Fruit fly (Drosophila melanogaster) whole organism, embryonic: Measurements from ENCODE around the gene Tango1.

Experiments
- ATbp ChIP-seq: fragments of 200-800 bp; sonication (Bioruptor generic); optimal IDR thresholded peaks from 2 replicates; lab custom pipeline; 2017; ENCODE audit warnings: missing biosample characterization, mild to moderate bottlenecking, missing genetic modification characterization, missing genetic modification reagents
- Adf1 ChIP-seq: fragments of 200-800 bp; sonication (Bioruptor generic); IDR thresholded peaks from 2 replicates; pipeline ENCODE4 v1.3.6; 2022; ENCODE audit warnings: missing biosample characterization, missing genetic modification characterization
- CG12391 ChIP-seq: fragments of 200-800 bp; sonication (Bioruptor generic); optimal IDR thresholded peaks from 3 replicates; lab custom pipeline; 2018; ENCODE audit warnings: missing biosample characterization, mild to moderate bottlenecking, missing genetic modification characterization, moderate library complexity
- CG12744 ChIP-seq: fragments of 200-800 bp; sonication (Bioruptor generic); optimal IDR thresholded peaks from 2 replicates; lab custom pipeline; 2016; ENCODE audit warnings: missing biosample characterization, missing genetic modification characterization
- CG13296 ChIP-seq: fragments of 200-800 bp; sonication (Bioruptor generic); optimal IDR thresholded peaks from 3 replicates; lab custom pipeline; 2018; ENCODE audit warnings: missing biosample characterization, mild to moderate bottlenecking, missing genetic modification characterization
- CG16813 ChIP-seq: fragments of 200-800 bp; sonication (Bioruptor generic); IDR thresholded peaks from 3 replicates; pipeline ENCODE4 v1.3.6; 2022; ENCODE audit warnings: missing biosample characterization, missing genetic modification characterization; ENCODE audit not compliant: partially characterized antibody
- CG17186 ChIP-seq: fragments of 200-800 bp; sonication (Bioruptor generic); optimal IDR thresholded peaks from 3 replicates; lab custom pipeline; 2017; ENCODE audit warnings: missing biosample characterization, missing genetic modification reagents, missing genetic modification characterization
- CG1832 ChIP-seq: fragments of 200-800 bp; sonication (Bioruptor generic); optimal IDR thresholded peaks from 2 replicates; lab custom pipeline; 2017; ENCODE audit warnings: missing biosample characterization, mild to moderate bottlenecking, missing genetic modification characterization, inconsistent platforms
- CG18476 ChIP-seq: fragments of 200-800 bp; sonication (Bioruptor generic); optimal IDR thresholded peaks from 2 replicates; lab custom pipeline; 2016; ENCODE audit warnings: missing biosample characterization, mild to moderate bottlenecking, missing genetic modification characterization
- CG3163 ChIP-seq: fragments of 200-800 bp; sonication (Bioruptor generic); optimal IDR thresholded peaks from 3 replicates; lab custom pipeline; 2016; ENCODE audit warnings: missing biosample characterization, missing genetic modification characterization
- CG33213 ChIP-seq: fragments of 200-800 bp; sonication (Bioruptor generic); optimal IDR thresholded peaks from 3 replicates; lab custom pipeline; 2016; ENCODE audit warnings: missing biosample characterization, missing genetic modification characterization
- CG3726 ChIP-seq: fragments of 200-800 bp; sonication (Bioruptor generic); IDR thresholded peaks from 3 replicates; pipeline ENCODE4, ENCODE4 v1.3.6; 2022; ENCODE audit warnings: missing biosample characterization, missing genetic modification characterization
- CG6175 ChIP-seq: fragments of 200-800 bp; sonication (Bioruptor generic); IDR thresholded peaks from 3 replicates; pipeline ENCODE4 v1.3.6; 2022; ENCODE audit warnings: missing biosample characterization, missing genetic modification characterization
- CkIIα-i1 ChIP-seq: fragments of 200-800 bp; sonication (Bioruptor generic); IDR thresholded peaks from 2 replicates; pipeline ENCODE4 v1.3.6; 2022; ENCODE audit warnings: missing biosample characterization, missing genetic modification characterization
- Dbx ChIP-seq: fragments of 200-800 bp; sonication (Bioruptor generic); IDR thresholded peaks from 3 replicates; pipeline ENCODE4 v1.3.6; 2022; ENCODE audit warnings: missing biosample characterization, missing genetic modification characterization
- Fer2 ChIP-seq: fragments of 200-800 bp; sonication (Bioruptor generic); optimal IDR thresholded peaks from 2 replicates; lab custom pipeline; 2018; ENCODE audit warnings: missing biosample characterization, mild to moderate bottlenecking, missing genetic modification characterization, moderate library complexity
- HLHmδ ChIP-seq: fragments of 200-800 bp; sonication (Bioruptor generic); optimal IDR thresholded peaks from 2 replicates; lab custom pipeline; 2018; ENCODE audit warnings: missing biosample characterization, mild to moderate bottlenecking, missing genetic modification characterization, moderate library complexity
- Med ChIP-seq: fragments of 200-800 bp; sonication (Bioruptor generic); peaks from one replicate; lab custom pipeline; 2016; ENCODE audit warnings: missing biosample characterization, missing genetic modification characterization, mild to moderate bottlenecking, inconsistent platforms, moderate library complexity
- Mrtf ChIP-seq: fragments of 200-800 bp; sonication (Bioruptor generic); IDR thresholded peaks from 3 replicates; pipeline ENCODE4 v1.3.6; 2022; ENCODE audit warnings: missing biosample characterization, missing genetic modification characterization
- Neu2 ChIP-seq: fragments of 200-800 bp; sonication (Bioruptor generic); optimal IDR thresholded peaks from 3 replicates; lab custom pipeline; 2016; ENCODE audit warnings: missing biosample characterization, missing genetic modification characterization, borderline replicate concordance
- NfI ChIP-seq: fragments of 200-800 bp; sonication (Bioruptor generic); optimal IDR thresholded peaks from 3 replicates; lab custom pipeline; 2018; ENCODE audit warnings: missing biosample characterization, mild to moderate bottlenecking, missing genetic modification characterization, moderate library complexity
- Opbp ChIP-seq: fragments of 200-800 bp; sonication (Bioruptor generic); IDR thresholded peaks from 3 replicates; pipeline ENCODE4 v1.3.6; 2022; ENCODE audit warnings: missing biosample characterization, missing genetic modification characterization; ENCODE audit not compliant: partially characterized antibody
- Side ChIP-seq: fragments of 200-800 bp; sonication (Bioruptor generic); optimal IDR thresholded peaks from 2 replicates; lab custom pipeline; 2016; ENCODE audit warnings: missing biosample characterization, missing genetic modification characterization
- Sin3A ChIP-seq: fragments of >200 bp; optimal IDR thresholded peaks from 2 replicates; lab custom pipeline; 2018
- Sry-β ChIP-seq: fragments of 200-800 bp; sonication (Bioruptor generic); optimal IDR thresholded peaks from 2 replicates; lab custom pipeline; 2018; ENCODE audit warnings: missing biosample characterization, mild to moderate bottlenecking, missing genetic modification characterization, moderate library complexity
- Xrp1 ChIP-seq: fragments of 200-800 bp; sonication (Bioruptor generic); IDR thresholded peaks from 2 replicates; pipeline ENCODE4 v1.3.6; 2022; ENCODE audit warnings: missing biosample characterization, missing genetic modification characterization
- ase ChIP-seq: fragments of 200-800 bp; sonication (Bioruptor generic); IDR thresholded peaks from 3 replicates; pipeline ENCODE4 v1.3.6; 2022; ENCODE audit warnings: missing biosample characterization, missing genetic modification characterization
- bigmax ChIP-seq: fragments of 200-800 bp; sonication (Bioruptor generic); optimal IDR thresholded peaks from 2 replicates; lab custom pipeline; 2018; ENCODE audit warnings: missing biosample characterization, mild to moderate bottlenecking, missing genetic modification characterization
- cg ChIP-seq: fragments of 200-800 bp; sonication (Bioruptor generic); optimal IDR thresholded peaks from 3 replicates; lab custom pipeline; 2019; ENCODE audit warnings: missing biosample characterization, mild to moderate bottlenecking, missing genetic modification characterization, moderate library complexity
- emc ChIP-seq: fragments of 200-800 bp; sonication (Bioruptor generic); optimal IDR thresholded peaks from 2 replicates; lab custom pipeline; 2016; ENCODE audit warnings: missing biosample characterization, missing genetic modification characterization
- gce ChIP-seq: fragments of 200-800 bp; sonication (Bioruptor generic); IDR thresholded peaks from 3 replicates; pipeline ENCODE4 v1.3.6; 2022; ENCODE audit warnings: missing biosample characterization, missing genetic modification characterization
- gcm2 ChIP-seq: fragments of 200-800 bp; sonication (Bioruptor generic); optimal IDR thresholded peaks from 2 replicates; lab custom pipeline; 2016; ENCODE audit warnings: missing biosample characterization, missing genetic modification characterization
- mirr ChIP-seq: fragments of 200-800 bp; sonication (Bioruptor generic); optimal IDR thresholded peaks from 3 replicates; lab custom pipeline; 2018; ENCODE audit warnings: missing biosample characterization, mild to moderate bottlenecking, missing genetic modification characterization
- nau ChIP-seq: fragments of 200-800 bp; sonication (Bioruptor generic); optimal IDR thresholded peaks from 3 replicates; lab custom pipeline; 2017; ENCODE audit warnings: missing biosample characterization, mild to moderate bottlenecking, missing genetic modification characterization, missing genetic modification reagents
- org-1 ChIP-seq: fragments of 200-800 bp; sonication (Bioruptor generic); optimal IDR thresholded peaks from 2 replicates; lab custom pipeline; 2017; ENCODE audit warnings: missing biosample characterization, missing genetic modification characterization
- ro ChIP-seq: fragments of 200-800 bp; sonication (Bioruptor generic); IDR thresholded peaks from 2 replicates; pipeline ENCODE4 v1.3.6; 2022; ENCODE audit warnings: missing biosample characterization, missing genetic modification characterization
- shn ChIP-seq: fragments of 200-800 bp; sonication (Bioruptor generic); optimal IDR thresholded peaks from 3 replicates; lab custom pipeline; 2016; ENCODE audit warnings: missing biosample characterization, missing genetic modification characterization
- sna ChIP-seq: fragments of 200-800 bp; sonication (Bioruptor generic); IDR thresholded peaks from 2 replicates; pipeline ENCODE4 v1.3.6; 2022; ENCODE audit warnings: missing biosample characterization, missing genetic modification characterization; ENCODE audit not compliant: partially characterized antibody
- trem ChIP-seq: fragments of 200-800 bp; optimal IDR thresholded peaks from 3 replicates; lab custom pipeline; 2019; ENCODE audit warnings: missing biosample characterization, mild to moderate bottlenecking, missing genetic modification characterization, moderate library complexity
- wor ChIP-seq: fragments of 200-800 bp; sonication (Bioruptor generic); IDR thresholded peaks from 2 replicates; pipeline ENCODE4 v1.3.6; 2022; ENCODE audit warnings: missing biosample characterization, missing genetic modification characterization

The Tango1 gene

dm6 chr2L:6683992-6684882, 35.0 kb downstream of the Tango1 start, which contains the start of gene Nhe3 (continued):
- peak; percentile 37; the same call in 1 of the 2 replicates for TF ChIP-seq Adf1
- TF ChIP-seq mirr (GFP tag; lab: Kevin White, UChicago) = no peak
- peak; percentile 81 for TF ChIP-seq CG18476 (GFP tag; lab: Kevin White, UChicago)
- TF ChIP-seq ATbp (GFP tag; lab: Kevin White, UChicago) = peak; percentile 74
- TF ChIP-seq ro (GFP tag; lab: Robert Waterston, UW) = peak; percentile 67; the same call in 1 of the 2 replicates
- peak; percentile 89 for TF ChIP-seq Dbx (GFP tag; lab: Robert Waterston, UW)
- TF ChIP-seq sna (GFP tag; lab: Robert Waterston, UW) = no peak; the same call in 1 of the 2 replicates
- peak; percentile 75 for TF ChIP-seq NfI (GFP tag; lab: Kevin White, UChicago)
- TF ChIP-seq CG6175 = 0 out of 3 replicates have a peak, but pooled peaks have one; percentile 42
- no peak for TF ChIP-seq cg
- TF ChIP-seq bigmax (GFP tag; lab: Kevin White, UChicago) = no peak
- peak; percentile 59; the same call in 1 of the 3 replicates for TF ChIP-seq CG16813 (GFP tag; lab: Robert Waterston, UW)
- TF ChIP-seq Sin3A (lab: Kevin White, UChicago) = peak; percentile 67
- TF ChIP-seq Sry-β = no peak
- peak; percentile 30 for TF ChIP-seq CG17186
- peak; percentile 64 for TF ChIP-seq Opbp
- no peak for TF ChIP-seq HLHmδ (GFP tag; lab: Kevin White, UChicago)
- TF ChIP-seq gce = peak; percentile 71; the same call in 1 of the 3 replicates
- TF ChIP-seq CG1832 (GFP tag; lab: Kevin White, UChicago) = no peak
- TF ChIP-seq shn (GFP tag; lab: Kevin White, UChicago) = peak; percentile 78
- TF ChIP-seq Xrp1 (GFP tag; lab: Robert Waterston, UW) = peak; percentile 82
- peak; percentile 58 for TF ChIP-seq nau (GFP tag; lab: Kevin White, UChicago)
- TF ChIP-seq Side = peak; percentile 69
- TF ChIP-seq CkIIα-i1 (GFP tag; lab: Robert Waterston, UW) = no peak
- TF ChIP-seq CG33213 = peak; percentile 42
- TF ChIP-seq CG12744 (GFP tag; lab: Kevin White, UChicago) = peak; percentile 71
- peak; percentile 29; the same call in 1 of the 3 replicates for TF ChIP-seq CG3726 (GFP tag; lab: Robert Waterston, UW)
- TF ChIP-seq Med (GFP tag; lab: Kevin White, UChicago) = peak; percentile 97
- no peak for TF ChIP-seq emc (GFP tag; lab: Kevin White, UChicago)
- peak; percentile 44 for TF ChIP-seq org-1 (GFP tag; lab: Kevin White, UChicago)
- TF ChIP-seq CG13296 = peak; percentile 79
- peak; percentile 65; the same call in 2 of the 3 replicates for TF ChIP-seq Mrtf (GFP tag; lab: Robert Waterston, UW)
- TF ChIP-seq Neu2 (GFP tag; lab: Kevin White, UChicago) = no peak
- TF ChIP-seq ase (GFP tag; lab: Robert Waterston, UW) = peak; percentile 69; the same call in 1 of the 3 replicates
- TF ChIP-seq CG12391 (tag; lab: Kevin White, UChicago) = peak; percentile 86
- TF ChIP-seq CG3163 (GFP tag; lab: Kevin White, UChicago) = peak; percentile 44
- peak; percentile 41 for TF ChIP-seq Fer2 (tag; lab: Kevin White, UChicago)
- peak; percentile 72 for TF ChIP-seq wor

DNA sequence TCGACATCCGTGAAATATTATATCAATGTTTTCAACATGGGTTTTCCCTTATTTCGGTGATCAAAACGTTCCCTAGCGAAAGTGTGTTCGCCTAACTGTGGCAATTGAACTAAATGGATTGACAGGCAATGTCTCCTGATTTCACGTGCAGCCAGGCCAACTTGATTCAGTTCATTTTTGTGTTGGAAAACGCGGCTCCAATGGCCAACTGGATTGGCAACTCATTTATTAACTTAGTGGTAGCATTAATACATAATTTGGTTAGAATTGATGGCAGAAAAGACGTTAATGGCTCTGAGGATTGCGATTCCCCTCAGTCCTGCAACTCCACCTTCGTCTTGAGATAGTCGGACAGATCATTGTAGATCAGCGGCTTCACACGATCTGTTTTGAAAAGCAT, 37.4 kb downstream of the Tango1 start, which contains the start of gene CG11327:
TSS of gene CG11327 (minus strand) at position 101 of the 400 bp plus-strand sequence.
- TF ChIP-seq trem = peak; percentile 7
- TF ChIP-seq gcm2 = no peak
